Worm (Caenorhabditis elegans) whole organism, L4 larva: ENCODE data around the gene dct-6.

Experiments used
- daf-12 ChIP-seq: fragments of 150-350 bp; optimal IDR thresholded peaks from 2 replicates; lab custom pipeline; 2014; ENCODE audit warnings: missing biosample characterization, missing genetic modification reagents, missing genetic modification characterization
- fos-1 ChIP-seq: fragments of 150-350 bp; optimal IDR thresholded peaks from 2 replicates; lab custom pipeline; 2014; ENCODE audit warnings: missing biosample characterization, missing genetic modification characterization
- nhr-25 ChIP-seq: sonication (generic microtip); optimal IDR thresholded peaks from 2 replicates; lab custom pipeline; 2017; ENCODE audit warnings: missing genetic modification characterization, mild to moderate bottlenecking, missing compliant biosample characterization, antibody characterized with exemption, moderate library complexity, borderline replicate concordance; ENCODE audit not compliant: insufficient read depth
- nhr-77 ChIP-seq: fragments of 150-350 bp; optimal IDR thresholded peaks from 2 replicates; lab custom pipeline; 2014; ENCODE audit warnings: missing biosample characterization, missing genetic modification characterization

DNA sequence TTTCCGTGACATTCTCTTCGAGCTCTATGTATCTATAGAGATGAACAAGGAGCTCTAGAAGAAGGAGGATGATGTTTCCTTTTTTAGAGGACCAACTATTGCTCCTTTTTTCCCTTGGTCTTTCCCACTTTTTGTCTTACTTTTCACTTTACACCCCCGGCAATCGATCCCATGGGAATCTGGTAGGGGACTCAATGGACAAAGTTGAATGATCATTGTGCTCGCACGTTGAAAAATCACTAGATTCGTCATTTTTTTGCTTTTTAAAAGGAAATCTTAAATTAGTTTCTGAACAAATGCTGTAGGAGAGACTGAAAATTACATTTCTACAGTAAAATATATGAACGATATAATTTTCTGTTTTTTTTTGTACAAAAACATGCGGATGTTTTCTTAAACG is 35.8 kb downstream of the dct-6 start:
- TF ChIP-seq daf-12 (tag; lab: Kevin White, UChicago) (no peak), nhr-77 (tag; lab: Kevin White, UChicago) (no peak), nhr-25 (tag; lab: Kevin White, UChicago) (no peak), fos-1 (tag; lab: Kevin White, UChicago) (no peak)
